Worm (Caenorhabditis elegans) whole organism, L1 larva: ENCODE data around the gene hipr-1.

Source experiments
- ceh-82 ChIP-seq, 3 experiments: fragments of 150-350 bp in 1 of 3; sonication (generic microtip) in 2 of 3; optimal IDR thresholded peaks; 2 replicates each; lab custom pipeline; 2014 to 2017; ENCODE audit warnings: missing biosample characterization in 3 of 3, missing genetic modification characterization in 3 of 3
- dpl-1 ChIP-seq, 3 experiments: fragments of 150-350 bp in 2 of 3; sonication (generic microtip) in 1 of 3; optimal IDR thresholded peaks; 2 replicates each; lab custom pipeline; 2014 to 2017; ENCODE audit warnings: missing biosample characterization in 3 of 3, missing genetic modification characterization in 3 of 3, missing genetic modification reagents in 3 of 3
- elt-2 ChIP-seq: sonication (generic microtip); optimal IDR thresholded peaks from 2 replicates; lab custom pipeline; 2016; ENCODE audit warnings: missing genetic modification characterization, mild to moderate bottlenecking, inconsistent platforms, missing compliant biosample characterization, missing genetic modification reagents
- elt-3 ChIP-seq, 6 experiments: fragments of 150-350 bp in 1 of 6; sonication (generic microtip); optimal IDR thresholded peaks; 2 replicates each; lab custom pipeline; 2017 to 2018; ENCODE audit warnings: missing biosample characterization in 6 of 6, missing genetic modification characterization in 6 of 6, inconsistent platforms in 1 of 6
- fkh-4 ChIP-seq: sonication (generic microtip); optimal IDR thresholded peaks from 2 replicates; lab custom pipeline; 2016; ENCODE audit warnings: missing compliant biosample characterization, missing genetic modification characterization, borderline replicate concordance
- lsy-2 ChIP-seq, 2 experiments: fragments of 150-350 bp; optimal IDR thresholded peaks; 2 replicates each; lab custom pipeline; 2014; ENCODE audit warnings: missing biosample characterization in 2 of 2, missing genetic modification characterization in 2 of 2
- nhr-71 ChIP-seq: sonication (generic microtip); optimal IDR thresholded peaks from 2 replicates; lab custom pipeline; 2016; ENCODE audit warnings: mild to moderate bottlenecking, missing genetic modification characterization, moderate library complexity, missing compliant biosample characterization
- sox-4 ChIP-seq: sonication (generic microtip); optimal IDR thresholded peaks from 2 replicates; lab custom pipeline; 2016; ENCODE audit warnings: missing genetic modification characterization, missing compliant biosample characterization
- tlp-1 ChIP-seq: fragments of 150-350 bp; optimal IDR thresholded peaks from 2 replicates; lab custom pipeline; 2014; ENCODE audit warnings: missing biosample characterization, missing genetic modification characterization
- unc-62 ChIP-seq: fragments of 150-350 bp; optimal IDR thresholded peaks from 2 replicates; lab custom pipeline; 2014; ENCODE audit warnings: missing biosample characterization, missing genetic modification reagents, missing genetic modification characterization
- zag-1 ChIP-seq: fragments of 150-350 bp; optimal IDR thresholded peaks from 2 replicates; lab custom pipeline; 2014; ENCODE audit warnings: missing biosample characterization, missing genetic modification characterization

- TF ChIP-seq ceh-82 (tag; optimal IDR thresholded peaks at IDR 0.05; lab: Kevin White, UChicago) (no peak), elt-3 (tag; optimal IDR thresholded peaks at IDR 0.05; lab: Kevin White, UChicago) (no peak), dpl-1 (GFP tag; optimal IDR thresholded peaks at IDR 0.05; lab: Kevin White, UChicago) (no peak), zag-1 (no peak), tlp-1 (tag; lab: Kevin White, UChicago) (no peak), fkh-4 (tag; lab: Kevin White, UChicago) (no peak), unc-62 (no peak), nhr-71 (peak; percentile 36), lsy-2 (tag; optimal IDR thresholded peaks at IDR 0.05; lab: Kevin White, UChicago) (no peak), elt-2 (no peak), sox-4 (no peak)
Measured at ce11 chrIII:8684421-8684820, 35.6 kb upstream of the hipr-1 start, which contains the start of gene anmt-1.
